Worm (Caenorhabditis elegans) whole organism, mixed stage, embryonic: Measurements from ENCODE around the gene R12H7.4.

Experiments used
- M03D4.4 ChIP-seq: sonication (generic microtip); optimal IDR thresholded peaks from 2 replicates; lab custom pipeline; 2017; ENCODE audit warnings: mild to moderate bottlenecking, missing genetic modification characterization, missing compliant biosample characterization
- bed-3 ChIP-seq: fragments of 200-800 bp; sonication (Bioruptor generic); optimal IDR thresholded peaks from 3 replicates; lab custom pipeline; 2018; ENCODE audit warnings: mild to moderate bottlenecking, missing genetic modification characterization, moderate library complexity, missing compliant biosample characterization
- ceh-43 ChIP-seq: fragments of 200-800 bp; sonication (Bioruptor generic); optimal IDR thresholded peaks from 2 replicates; lab custom pipeline; 2018; ENCODE audit warnings: mild to moderate bottlenecking, missing genetic modification characterization, moderate library complexity, missing compliant biosample characterization
- ceh-83 ChIP-seq: fragments of 200-800 bp; sonication (Bioruptor generic); optimal IDR thresholded peaks from 2 replicates; lab custom pipeline; 2018; ENCODE audit warnings: mild to moderate bottlenecking, missing genetic modification characterization, missing compliant biosample characterization
- ces-1 ChIP-seq: fragments of 150-350 bp; optimal IDR thresholded peaks from 2 replicates; lab custom pipeline; 2014; ENCODE audit warnings: missing biosample characterization, missing genetic modification reagents, missing genetic modification characterization
- cnd-1 ChIP-seq: fragments of 200-800 bp; sonication (Bioruptor generic); optimal IDR thresholded peaks from 2 replicates; lab custom pipeline; 2018; ENCODE audit warnings: mild to moderate bottlenecking, missing genetic modification characterization, missing compliant biosample characterization
- drap-1 ChIP-seq: fragments of 200-800 bp; sonication (Bioruptor generic); optimal IDR thresholded peaks from 3 replicates; lab custom pipeline; 2018; ENCODE audit warnings: mild to moderate bottlenecking, missing genetic modification characterization, missing compliant biosample characterization
- elt-1 ChIP-seq: sonication (generic microtip); optimal IDR thresholded peaks from 2 replicates; lab custom pipeline; 2017; ENCODE audit warnings: missing genetic modification characterization, mild to moderate bottlenecking, missing compliant biosample characterization, antibody characterized with exemption, moderate library complexity, borderline replicate concordance; ENCODE audit not compliant: insufficient read depth
- elt-3 ChIP-seq: fragments of 150-350 bp; optimal IDR thresholded peaks from 2 replicates; lab custom pipeline; 2014; ENCODE audit warnings: missing biosample characterization, missing genetic modification characterization
- flh-1 ChIP-seq: fragments of 200-800 bp; sonication (Bioruptor generic); optimal IDR thresholded peaks from 2 replicates; lab custom pipeline; 2018; ENCODE audit warnings: mild to moderate bottlenecking, missing genetic modification characterization, moderate library complexity, missing compliant biosample characterization
- ham-2 ChIP-seq: fragments of 200-800 bp; sonication (Bioruptor generic); optimal IDR thresholded peaks from 2 replicates; lab custom pipeline; 2018; ENCODE audit warnings: mild to moderate bottlenecking, missing genetic modification characterization, missing compliant biosample characterization
- lin-13 ChIP-seq: fragments of 150-350 bp; optimal IDR thresholded peaks from 2 replicates; lab custom pipeline; 2014; ENCODE audit warnings: missing biosample characterization, missing genetic modification characterization
- lin-32 ChIP-seq: fragments of 200-800 bp; sonication (Bioruptor generic); optimal IDR thresholded peaks from 2 replicates; lab custom pipeline; 2018; ENCODE audit warnings: mild to moderate bottlenecking, missing genetic modification characterization, missing compliant biosample characterization
- lsy-2 ChIP-seq: fragments of 150-350 bp; optimal IDR thresholded peaks from 2 replicates; lab custom pipeline; 2014; ENCODE audit warnings: missing biosample characterization, missing genetic modification characterization
- mep-1 ChIP-seq: fragments of 150-350 bp; optimal IDR thresholded peaks from 2 replicates; lab custom pipeline; 2017; ENCODE audit warnings: missing biosample characterization, missing genetic modification reagents, missing genetic modification characterization, inconsistent platforms
- mls-2 ChIP-seq: sonication (generic microtip); optimal IDR thresholded peaks from 2 replicates; lab custom pipeline; 2016; ENCODE audit warnings: mild to moderate bottlenecking, missing genetic modification characterization, moderate library complexity, missing compliant biosample characterization
- nhr-12 ChIP-seq: fragments of 150-350 bp; optimal IDR thresholded peaks from 2 replicates; lab custom pipeline; 2014; ENCODE audit warnings: missing biosample characterization, missing genetic modification characterization
- nhr-2 ChIP-seq: fragments of 150-350 bp; optimal IDR thresholded peaks from 2 replicates; lab custom pipeline; 2014; ENCODE audit warnings: missing biosample characterization, missing genetic modification characterization
- nhr-237 ChIP-seq: fragments of 150-350 bp; optimal IDR thresholded peaks from 2 replicates; lab custom pipeline; 2014; ENCODE audit warnings: missing biosample characterization, missing genetic modification characterization
- nhr-28 ChIP-seq: fragments of 150-350 bp; optimal IDR thresholded peaks from 2 replicates; lab custom pipeline; 2014; ENCODE audit warnings: missing biosample characterization, missing genetic modification characterization
- nhr-76 ChIP-seq: sonication (generic microtip); optimal IDR thresholded peaks from 2 replicates; lab custom pipeline; 2017; ENCODE audit warnings: missing biosample characterization, missing genetic modification characterization
- sem-2 ChIP-seq: fragments of 200-800 bp; sonication (Bioruptor generic); optimal IDR thresholded peaks from 2 replicates; lab custom pipeline; 2018; ENCODE audit warnings: mild to moderate bottlenecking, missing genetic modification characterization, missing compliant biosample characterization
- sptf-1 ChIP-seq: sonication (generic microtip); optimal IDR thresholded peaks from 2 replicates; lab custom pipeline; 2017; ENCODE audit warnings: mild to moderate bottlenecking, missing genetic modification characterization, moderate library complexity, missing compliant biosample characterization
- tbx-8 ChIP-seq: fragments of 200-800 bp; sonication (Bioruptor generic); optimal IDR thresholded peaks from 2 replicates; lab custom pipeline; 2018; ENCODE audit warnings: mild to moderate bottlenecking, missing genetic modification characterization, moderate library complexity, missing compliant biosample characterization
- unc-120 ChIP-seq: sonication (generic microtip); optimal IDR thresholded peaks from 2 replicates; lab custom pipeline; 2017; ENCODE audit warnings: missing genetic modification characterization, missing compliant biosample characterization; ENCODE audit not compliant: poor library complexity, severe bottlenecking
- unc-39 ChIP-seq: fragments of 150-350 bp; optimal IDR thresholded peaks from 2 replicates; lab custom pipeline; 2014; ENCODE audit warnings: missing biosample characterization, missing genetic modification characterization
- zip-8 ChIP-seq: fragments of 150-350 bp; optimal IDR thresholded peaks from 2 replicates; lab custom pipeline; 2014; ENCODE audit warnings: missing biosample characterization, missing genetic modification characterization
- ztf-11 ChIP-seq: fragments of 150-350 bp; optimal IDR thresholded peaks from 2 replicates; lab custom pipeline; 2014; ENCODE audit warnings: missing biosample characterization, missing genetic modification characterization

R12H7.4 gene

ce11 chrX:13257577-13257976 is 40.7 kb downstream of the R12H7.4 start, which contains the start of gene K08H2.10:
Gene K08H2.10, plus strand, starts transcription at chrX:13257806.
- TF ChIP-seq ztf-11 (tag; lab: Kevin White, UChicago) (no peak), nhr-12 (no peak), zip-8 (no peak), cnd-1 (tag; lab: Kevin White, UChicago) (no peak), unc-120 (no peak), tbx-8 (GFP tag; lab: Kevin White, UChicago) (no peak), drap-1 (GFP tag; lab: Kevin White, UChicago) (no peak), ham-2 (GFP tag; lab: Kevin White, UChicago) (no peak), lin-13 (tag; lab: Kevin White, UChicago) (no peak), nhr-237 (tag; lab: Kevin White, UChicago) (no peak), lin-32 (GFP tag; lab: Kevin White, UChicago) (no peak), nhr-28 (tag; lab: Kevin White, UChicago) (no peak), unc-39 (tag; lab: Kevin White, UChicago) (no peak), ces-1 (GFP tag; lab: Kevin White, UChicago) (no peak)

ce11 chrX:13262195-13262594 is 45.3 kb downstream of the R12H7.4 start, which contains the start of gene K09A11.1:
Gene K09A11.1, plus strand, starts transcription at chrX:13262495.
- no peak for TF ChIP-seq nhr-76
- no peak for TF ChIP-seq mep-1
- TF ChIP-seq lin-13 (tag; lab: Kevin White, UChicago), result no peak
- no peak for TF ChIP-seq sem-2 (GFP tag; lab: Kevin White, UChicago)
- no peak for TF ChIP-seq ceh-83 (GFP tag; lab: Kevin White, UChicago)
- no peak for TF ChIP-seq ceh-43
- TF ChIP-seq sptf-1, result no peak

DNA sequence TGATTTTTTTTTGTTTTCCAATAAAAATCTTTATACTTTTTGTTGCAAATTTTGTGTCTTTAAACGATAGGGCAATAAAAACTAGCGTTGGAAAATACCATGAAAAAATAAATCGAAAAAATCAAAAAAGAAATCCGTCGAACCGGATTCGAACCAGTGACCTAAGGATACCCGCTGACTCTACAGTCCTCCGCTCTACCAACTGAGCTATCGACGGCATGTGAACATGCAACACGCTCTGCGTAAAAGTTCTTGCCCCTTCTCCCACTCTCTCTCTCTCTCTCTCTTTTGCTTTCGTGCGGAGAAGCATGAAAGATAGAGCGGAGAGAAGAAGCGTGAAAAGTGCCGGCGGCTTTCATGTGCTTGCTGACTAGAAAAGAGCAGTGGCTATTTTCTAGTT is 47.6 kb downstream of the R12H7.4 start:
- peak; percentile 43 for TF ChIP-seq nhr-237 (tag; lab: Kevin White, UChicago)
- TF ChIP-seq mls-2 (tag; lab: Kevin White, UChicago), result peak; percentile 89
- peak; percentile 80 for TF ChIP-seq lin-32 (GFP tag; lab: Kevin White, UChicago)
- peak; percentile 16 for TF ChIP-seq flh-1
- TF ChIP-seq cnd-1 (tag; lab: Kevin White, UChicago), result peak; percentile 66
- TF ChIP-seq nhr-76, result no peak
- peak; percentile 66 for TF ChIP-seq unc-120
- TF ChIP-seq ceh-43, result peak; percentile 66
- TF ChIP-seq sem-2 (GFP tag; lab: Kevin White, UChicago), result peak; percentile 56
- no peak for TF ChIP-seq nhr-2
- TF ChIP-seq mep-1, result peak; percentile 42
- TF ChIP-seq bed-3 (GFP tag; lab: Kevin White, UChicago), result peak; percentile 64
- TF ChIP-seq drap-1 (GFP tag; lab: Kevin White, UChicago), result peak; percentile 86
- peak; percentile 22 for TF ChIP-seq lsy-2 (tag; lab: Kevin White, UChicago)
- TF ChIP-seq nhr-12, result no peak
- peak; percentile 73 for TF ChIP-seq ceh-83 (GFP tag; lab: Kevin White, UChicago)
- no peak for TF ChIP-seq elt-1 (tag; lab: Kevin White, UChicago)
- TF ChIP-seq ham-2 (GFP tag; lab: Kevin White, UChicago), result peak; percentile 72

ce11 chrX:13267230-13267629 is 50.3 kb downstream of the R12H7.4 start, which contains the start of gene cyp-14A1:
Gene cyp-14A1, minus strand, starts transcription at chrX:13267355.
- no peak for TF ChIP-seq nhr-12
- no peak for TF ChIP-seq elt-3 (tag; lab: Kevin White, UChicago)
- no peak for TF ChIP-seq sptf-1
- TF ChIP-seq M03D4.4 (tag; lab: Kevin White, UChicago), result no peak
- no peak for TF ChIP-seq sem-2 (GFP tag; lab: Kevin White, UChicago)
